Worm (Caenorhabditis elegans) whole organism, L3 larva: ENCODE data around the gene lig-1.
A peak's percentile ranks its signal among the peaks of the same experiment; 100 is the strongest.

ENCODE experiments used
- R02D3.7 ChIP-seq: fragments of 150-350 bp; optimal IDR thresholded peaks from 2 replicates; lab custom pipeline; 2014; ENCODE audit warnings: missing biosample characterization, missing genetic modification characterization
- ZK546.5 ChIP-seq: sonication (generic microtip); optimal IDR thresholded peaks from 2 replicates; lab custom pipeline; 2017; ENCODE audit warnings: missing biosample characterization, missing genetic modification characterization
- aly-2 ChIP-seq: fragments of 150-350 bp; optimal IDR thresholded peaks from 2 replicates; lab custom pipeline; 2014; ENCODE audit warnings: missing biosample characterization, missing genetic modification characterization
- ama-1 ChIP-seq: fragments of 150-350 bp; optimal IDR thresholded peaks from 2 replicates; lab custom pipeline; 2018
- ceh-16 ChIP-seq: sonication (generic microtip); optimal IDR thresholded peaks from 2 replicates; lab custom pipeline; 2017; ENCODE audit warnings: missing biosample characterization, missing genetic modification characterization
- ceh-28 ChIP-seq: fragments of 150-350 bp; optimal IDR thresholded peaks from 2 replicates; lab custom pipeline; 2014; ENCODE audit warnings: missing biosample characterization, missing genetic modification reagents, missing genetic modification characterization
- ceh-82 ChIP-seq: fragments of 150-350 bp; optimal IDR thresholded peaks from 2 replicates; lab custom pipeline; 2014; ENCODE audit warnings: missing biosample characterization, missing genetic modification characterization
- ceh-9 ChIP-seq: sonication (generic microtip); optimal IDR thresholded peaks from 2 replicates; lab custom pipeline; 2018; ENCODE audit warnings: missing biosample characterization, missing genetic modification characterization
- daf-12 ChIP-seq: fragments of 150-350 bp; optimal IDR thresholded peaks from 2 replicates; lab custom pipeline; 2014; ENCODE audit warnings: missing biosample characterization, missing genetic modification reagents, missing genetic modification characterization
- egl-27 ChIP-seq: sonication (generic microtip); optimal IDR thresholded peaks from 4 replicates; lab custom pipeline; 2017; ENCODE audit warnings: missing biosample characterization, missing genetic modification reagents, missing genetic modification characterization
- egl-5 ChIP-seq: fragments of 150-350 bp; optimal IDR thresholded peaks from 2 replicates; lab custom pipeline; 2017; ENCODE audit warnings: missing biosample characterization, missing genetic modification reagents, missing genetic modification characterization, inconsistent platforms
- elt-1 ChIP-seq: fragments of 150-350 bp; optimal IDR thresholded peaks from 2 replicates; lab custom pipeline; 2014; ENCODE audit warnings: missing biosample characterization, missing genetic modification characterization
- elt-2 ChIP-seq: sonication (generic microtip); optimal IDR thresholded peaks from 2 replicates; lab custom pipeline; 2016; ENCODE audit warnings: missing genetic modification reagents, mild to moderate bottlenecking, missing genetic modification characterization, missing compliant biosample characterization
- elt-3 ChIP-seq, 3 experiments: fragments of 150-350 bp in 1 of 3; sonication (generic microtip) in 2 of 3; optimal IDR thresholded peaks; 2 replicates in 2 of 3; 4 replicates in 1 of 3; lab custom pipeline; 2014 to 2017; ENCODE audit warnings: missing biosample characterization in 3 of 3, missing genetic modification characterization in 3 of 3
- eor-1 ChIP-seq, 2 experiments: fragments of 150-350 bp; optimal IDR thresholded peaks; 2 replicates each; lab custom pipeline; 2014 to 2018; ENCODE audit warnings: missing biosample characterization in 2 of 2, missing genetic modification characterization in 2 of 2
- fkh-10 ChIP-seq: sonication (generic microtip); optimal IDR thresholded peaks from 2 replicates; lab custom pipeline; 2017; ENCODE audit warnings: missing biosample characterization, missing genetic modification reagents, missing genetic modification characterization
- fkh-2 ChIP-seq: fragments of 150-350 bp; optimal IDR thresholded peaks from 2 replicates; lab custom pipeline; 2014; ENCODE audit warnings: missing biosample characterization, missing genetic modification reagents, missing genetic modification characterization
- fos-1 ChIP-seq: fragments of 150-350 bp; optimal IDR thresholded peaks from 2 replicates; lab custom pipeline; 2014; ENCODE audit warnings: missing biosample characterization, missing genetic modification characterization
- hmg-11 ChIP-seq: sonication (generic microtip); optimal IDR thresholded peaks from 2 replicates; lab custom pipeline; 2016; ENCODE audit warnings: missing genetic modification characterization, missing compliant biosample characterization
- jun-1 ChIP-seq: fragments of 150-350 bp; optimal IDR thresholded peaks from 2 replicates; lab custom pipeline; 2014; ENCODE audit warnings: missing biosample characterization, missing genetic modification reagents, missing genetic modification characterization
- lin-15B ChIP-seq: fragments of 150-350 bp; optimal IDR thresholded peaks from 2 replicates; lab custom pipeline; 2014; ENCODE audit warnings: missing biosample characterization, missing genetic modification characterization
- lin-39 ChIP-seq: fragments of 150-350 bp; optimal IDR thresholded peaks from 2 replicates; lab custom pipeline; 2018; ENCODE audit warnings: missing biosample characterization, missing genetic modification reagents, missing genetic modification characterization
- lsy-12 ChIP-seq: sonication (generic microtip); optimal IDR thresholded peaks from 2 replicates; lab custom pipeline; 2016; ENCODE audit warnings: mild to moderate bottlenecking, missing genetic modification characterization, missing compliant biosample characterization
- mdl-1 ChIP-seq: fragments of 150-350 bp; optimal IDR thresholded peaks from 2 replicates; lab custom pipeline; 2014; ENCODE audit warnings: missing biosample characterization, missing genetic modification characterization
- mml-1 ChIP-seq: fragments of 150-350 bp; sonication (generic microtip); optimal IDR thresholded peaks from 3 replicates; lab custom pipeline; 2014; ENCODE audit warnings: missing biosample characterization, missing genetic modification characterization
- nfya-1 ChIP-seq: sonication (generic microtip); optimal IDR thresholded peaks from 2 replicates; lab custom pipeline; 2017; ENCODE audit warnings: missing genetic modification characterization, mild to moderate bottlenecking, missing compliant biosample characterization, antibody characterized with exemption, moderate library complexity; ENCODE audit not compliant: insufficient read depth
- nhr-11 ChIP-seq: fragments of 150-350 bp; optimal IDR thresholded peaks from 2 replicates; lab custom pipeline; 2014; ENCODE audit warnings: missing biosample characterization, missing genetic modification characterization
- nhr-12 ChIP-seq: fragments of 150-350 bp; optimal IDR thresholded peaks from 2 replicates; lab custom pipeline; 2014; ENCODE audit warnings: missing biosample characterization, missing genetic modification characterization
- nhr-23 ChIP-seq: fragments of 150-350 bp; optimal IDR thresholded peaks from 2 replicates; lab custom pipeline; 2014; ENCODE audit warnings: missing biosample characterization, missing genetic modification reagents, missing genetic modification characterization
- nhr-237 ChIP-seq: fragments of 150-350 bp; optimal IDR thresholded peaks from 2 replicates; lab custom pipeline; 2014; ENCODE audit warnings: missing biosample characterization, missing genetic modification characterization
- nhr-25 ChIP-seq: sonication (generic microtip); optimal IDR thresholded peaks from 2 replicates; lab custom pipeline; 2017; ENCODE audit warnings: missing biosample characterization, missing genetic modification characterization
- nhr-28 ChIP-seq: fragments of 150-350 bp; optimal IDR thresholded peaks from 2 replicates; lab custom pipeline; 2014; ENCODE audit warnings: missing biosample characterization, missing genetic modification characterization
- nhr-43 ChIP-seq: sonication (generic microtip); optimal IDR thresholded peaks from 2 replicates; lab custom pipeline; 2016; ENCODE audit warnings: mild to moderate bottlenecking, missing genetic modification characterization, missing compliant biosample characterization; ENCODE audit not compliant: poor library complexity, severe bottlenecking
- nhr-67 ChIP-seq: fragments of 150-350 bp; optimal IDR thresholded peaks from 2 replicates; lab custom pipeline; 2014; ENCODE audit warnings: missing biosample characterization, missing genetic modification characterization
- nhr-76 ChIP-seq: fragments of 150-350 bp; sonication (generic microtip); optimal IDR thresholded peaks from 5 replicates; lab custom pipeline; 2014; ENCODE audit warnings: missing biosample characterization, missing genetic modification characterization
- nhr-77 ChIP-seq: fragments of 150-350 bp; optimal IDR thresholded peaks from 2 replicates; lab custom pipeline; 2014; ENCODE audit warnings: missing biosample characterization, missing genetic modification characterization
- pha-4 ChIP-seq: fragments of 150-350 bp; optimal IDR thresholded peaks from 2 replicates; lab custom pipeline; 2014; ENCODE audit warnings: missing biosample characterization, missing genetic modification reagents, missing genetic modification characterization
- pqm-1 ChIP-seq: fragments of 150-350 bp; optimal IDR thresholded peaks from 2 replicates; lab custom pipeline; 2017; ENCODE audit warnings: missing biosample characterization, missing genetic modification characterization, inconsistent platforms
- sea-2 ChIP-seq: fragments of 150-350 bp; sonication (generic microtip); optimal IDR thresholded peaks from 4 replicates; lab custom pipeline; 2014; ENCODE audit warnings: missing biosample characterization, missing genetic modification reagents, missing genetic modification characterization
- skn-1 ChIP-seq: fragments of 150-350 bp; optimal IDR thresholded peaks from 2 replicates; lab custom pipeline; 2014; ENCODE audit warnings: missing biosample characterization, missing genetic modification characterization
- snpc-4 ChIP-seq: fragments of 150-350 bp; optimal IDR thresholded peaks from 2 replicates; lab custom pipeline; 2014; ENCODE audit warnings: missing biosample characterization, missing genetic modification characterization
- tbx-2 ChIP-seq: sonication (generic microtip); optimal IDR thresholded peaks from 2 replicates; lab custom pipeline; 2016; ENCODE audit warnings: mild to moderate bottlenecking, missing genetic modification characterization, missing compliant biosample characterization
- unc-39 ChIP-seq: sonication (generic microtip); optimal IDR thresholded peaks from 4 replicates; lab custom pipeline; 2017; ENCODE audit warnings: missing biosample characterization, missing genetic modification characterization
- unc-62 ChIP-seq: fragments of 150-350 bp; sonication (generic microtip); optimal IDR thresholded peaks from 4 replicates; lab custom pipeline; 2014; ENCODE audit warnings: missing biosample characterization, missing genetic modification reagents, missing genetic modification characterization
- zag-1 ChIP-seq: fragments of 150-350 bp; optimal IDR thresholded peaks from 2 replicates; lab custom pipeline; 2014; ENCODE audit warnings: missing biosample characterization, missing genetic modification characterization
- ztf-11 ChIP-seq: fragments of 150-350 bp; optimal IDR thresholded peaks from 2 replicates; lab custom pipeline; 2014; ENCODE audit warnings: missing biosample characterization, missing genetic modification characterization
- ztf-4 ChIP-seq: fragments of 150-350 bp; optimal IDR thresholded peaks from 2 replicates; lab custom pipeline; 2014; ENCODE audit warnings: missing biosample characterization, missing genetic modification characterization

Gene lig-1

DNA sequence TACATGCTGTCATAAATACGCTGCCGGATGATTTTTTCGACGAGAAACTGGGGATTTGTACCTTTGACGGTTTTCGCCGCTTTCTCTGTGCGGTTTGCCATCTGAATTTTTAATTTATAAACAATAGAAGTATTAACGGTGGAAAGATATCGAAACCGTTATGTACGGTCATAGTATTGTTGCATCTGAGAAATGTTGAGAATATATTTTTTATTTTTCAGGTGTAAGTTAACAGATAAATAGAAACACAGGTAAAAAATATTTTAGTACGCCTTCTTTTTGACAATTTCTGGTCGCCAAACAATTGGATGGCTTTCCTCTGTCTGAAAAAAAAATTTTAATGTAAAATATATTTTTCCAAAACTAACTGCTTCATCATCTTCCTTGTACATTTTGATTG, 8.0 kb upstream of the lig-1 start, which contains the start of gene prp-38:
Gene prp-38, minus strand, starts transcription at position 101 of the 400 bp plus-strand sequence.
- TF ChIP-seq skn-1 = no peak
- TF ChIP-seq lsy-12 (tag; lab: Kevin White, UChicago) = no peak
- TF ChIP-seq lin-39 (tag; lab: Kevin White, UChicago) = no peak
- no peak for TF ChIP-seq ceh-9 (tag; lab: Kevin White, UChicago)
- TF ChIP-seq hmg-11 (tag; lab: Kevin White, UChicago) = no peak
- TF ChIP-seq elt-1 (tag; lab: Kevin White, UChicago) = no peak
- TF ChIP-seq fos-1 (tag; lab: Kevin White, UChicago) = no peak
- no peak for TF ChIP-seq nhr-23
- no peak for TF ChIP-seq lin-15B (tag; lab: Kevin White, UChicago)
- TF ChIP-seq nfya-1 (tag; lab: Kevin White, UChicago) = no peak
- TF ChIP-seq fkh-10 (GFP tag; lab: Kevin White, UChicago) = no peak
- no peak for TF ChIP-seq nhr-43
- TF ChIP-seq nhr-28 = no peak
- TF ChIP-seq nhr-12 (tag; lab: Kevin White, UChicago) = no peak
- TF ChIP-seq nhr-237 (tag; lab: Kevin White, UChicago) = no peak
- TF ChIP-seq aly-2 (tag; lab: Kevin White, UChicago) = no peak
- no peak for TF ChIP-seq ceh-82 (tag; lab: Kevin White, UChicago)
- TF ChIP-seq egl-5 = no peak
- TF ChIP-seq ztf-4 = no peak
- TF ChIP-seq zag-1 = no peak

DNA sequence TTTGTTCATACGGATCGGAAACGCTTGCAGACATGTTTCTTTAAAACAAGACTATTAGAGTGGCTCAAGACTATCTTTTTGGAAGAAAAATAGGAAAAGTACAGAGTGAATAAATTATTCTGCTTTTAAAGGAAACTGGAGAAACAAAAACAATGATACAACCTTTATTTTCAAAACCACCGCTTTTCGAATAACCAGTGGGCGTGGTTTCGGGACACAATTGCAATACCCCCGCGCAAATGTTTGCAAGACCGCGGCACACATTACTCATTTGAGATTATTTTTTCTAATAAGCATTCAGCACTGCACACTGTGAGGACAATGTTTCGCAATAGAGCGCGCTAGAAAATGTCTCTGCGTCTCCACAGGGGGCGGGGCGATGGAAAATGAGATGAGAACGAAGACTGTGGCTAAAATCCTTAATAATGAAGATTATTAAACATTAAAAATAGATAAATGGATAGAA, 6.0 kb upstream of the lig-1 start, which contains the start of gene plrg-1:
Gene plrg-1, minus strand, starts transcription at position 51 of the 466 bp plus-strand sequence.
- TF ChIP-seq fkh-10 (GFP tag; lab: Kevin White, UChicago) (peak; percentile 29), skn-1 (peak; percentile 66), hmg-11 (tag; lab: Kevin White, UChicago) (peak; percentile 93), unc-62 (GFP tag; lab: Kevin White, UChicago) (peak; percentile 66), ceh-28 (tag; lab: Kevin White, UChicago) (peak; percentile 82), ztf-4 (no peak), daf-12 (tag; lab: Kevin White, UChicago) (no peak), mdl-1 (tag; lab: Kevin White, UChicago) (peak; percentile 6), eor-1 (tag; optimal IDR thresholded peaks at IDR 0.05; lab: Kevin White, UChicago) (no peak), lsy-12 (tag; lab: Kevin White, UChicago) (peak; percentile 82), unc-39 (tag; lab: Kevin White, UChicago) (no peak), ceh-16 (tag; lab: Kevin White, UChicago) (no peak), aly-2 (tag; lab: Kevin White, UChicago) (no peak), egl-5 (peak; percentile 92), lin-15B (tag; lab: Kevin White, UChicago) (peak; percentile 92), pqm-1 (tag; lab: Kevin White, UChicago) (peak; percentile 47), nfya-1 (tag; lab: Kevin White, UChicago) (peak; percentile 85), nhr-76 (tag; lab: Kevin White, UChicago) (peak; percentile 56), sea-2 (GFP tag; lab: Kevin White, UChicago) (no peak), mml-1 (tag; lab: Kevin White, UChicago) (no peak), fkh-2 (tag; lab: Kevin White, UChicago) (no peak), snpc-4 (tag; lab: Kevin White, UChicago) (peak; percentile 90), jun-1 (tag; lab: Kevin White, UChicago) (peak; percentile 71), nhr-11 (tag; lab: Kevin White, UChicago) (no peak), nhr-67 (tag; lab: Kevin White, UChicago) (peak; percentile 36), R02D3.7 (tag; lab: Kevin White, UChicago) (peak; percentile 74), elt-3 (tag; optimal IDR thresholded peaks at IDR 0.05; lab: Kevin White, UChicago) (peak in 1 of 3 experiments; percentile 21), nhr-25 (tag; lab: Kevin White, UChicago) (peak; percentile 86), egl-27 (tag; lab: Kevin White, UChicago) (peak; percentile 41), tbx-2 (tag; lab: Kevin White, UChicago) (peak; percentile 60), nhr-23 (peak; percentile 94), ztf-11 (no peak), nhr-77 (tag; lab: Kevin White, UChicago) (peak; percentile 17), elt-1 (tag; lab: Kevin White, UChicago) (peak; percentile 52), ama-1 (lab: Kevin White, UChicago) (no peak), ceh-82 (tag; lab: Kevin White, UChicago) (peak; percentile 72), ZK546.5 (tag; lab: Kevin White, UChicago) (no peak), elt-2 (peak; percentile 79), zag-1 (peak; percentile 54), ceh-9 (tag; lab: Kevin White, UChicago) (no peak), fos-1 (tag; lab: Kevin White, UChicago) (no peak), lin-39 (tag; lab: Kevin White, UChicago) (peak; percentile 89), pha-4 (tag; lab: Kevin White, UChicago) (peak; percentile 92), nhr-237 (tag; lab: Kevin White, UChicago) (no peak), nhr-43 (peak; percentile 96), nhr-28 (no peak), nhr-12 (tag; lab: Kevin White, UChicago) (no peak)
